Fruit fly (Drosophila melanogaster) whole organism, prepupa: Measurements from ENCODE around the gene CG14395.
A peak's percentile ranks its signal among the peaks of the same experiment; 100 is the strongest.

Experiments
- CG3032 ChIP-seq: fragments of 200-800 bp; optimal IDR thresholded peaks from 2 replicates; lab custom pipeline; 2019; ENCODE audit warnings: missing biosample characterization, mild to moderate bottlenecking, missing genetic modification characterization, moderate library complexity
- Lpt ChIP-seq: fragments of 200-800 bp; sonication (Bioruptor generic); optimal IDR thresholded peaks from 3 replicates; lab custom pipeline; 2016; ENCODE audit warnings: missing biosample characterization, missing genetic modification characterization
- OdsH ChIP-seq: fragments of 200-800 bp; sonication (Bioruptor generic); optimal IDR thresholded peaks from 3 replicates; lab custom pipeline; 2016; ENCODE audit warnings: missing biosample characterization, missing genetic modification characterization
- fd59A ChIP-seq: fragments of 200-800 bp; sonication (Bioruptor generic); optimal IDR thresholded peaks from 2 replicates; lab custom pipeline; 2017; ENCODE audit warnings: missing biosample characterization, mild to moderate bottlenecking, missing genetic modification characterization, missing genetic modification reagents

dm6 chr3R:12717588-12718535 lies 55.2 kb downstream of the CG14395 start:
- TF ChIP-seq Lpt (GFP tag; lab: Kevin White, UChicago) = no peak
- TF ChIP-seq CG3032 (tag; lab: Kevin White, UChicago) = no peak
- peak; percentile 50 for TF ChIP-seq OdsH
- TF ChIP-seq fd59A (GFP tag; lab: Kevin White, UChicago) = peak; percentile 40
